Fruit fly (Drosophila melanogaster) Kc167 (cell line): ENCODE data around the gene pug.

Experiments
- Myc ChIP-seq: fragments of >200 bp; optimal IDR thresholded peaks from 2 replicates; lab custom pipeline; 2017; ENCODE audit warnings: missing external identifiers
- Sin3A ChIP-seq: fragments of >200 bp; optimal IDR thresholded peaks from 2 replicates; lab custom pipeline; 2018; ENCODE audit warnings: missing external identifiers
- h ChIP-seq: fragments of >200 bp; optimal IDR thresholded peaks from 3 replicates; lab custom pipeline; 2018; ENCODE audit warnings: missing external identifiers
- psq ChIP-seq: fragments of >200 bp; optimal IDR thresholded peaks from 2 replicates; lab custom pipeline; 2017; ENCODE audit warnings: missing external identifiers
- ttk ChIP-seq: sonication (Bioruptor generic); optimal IDR thresholded peaks from 2 replicates; lab custom pipeline; 2017; ENCODE audit warnings: missing external identifiers

DNA sequence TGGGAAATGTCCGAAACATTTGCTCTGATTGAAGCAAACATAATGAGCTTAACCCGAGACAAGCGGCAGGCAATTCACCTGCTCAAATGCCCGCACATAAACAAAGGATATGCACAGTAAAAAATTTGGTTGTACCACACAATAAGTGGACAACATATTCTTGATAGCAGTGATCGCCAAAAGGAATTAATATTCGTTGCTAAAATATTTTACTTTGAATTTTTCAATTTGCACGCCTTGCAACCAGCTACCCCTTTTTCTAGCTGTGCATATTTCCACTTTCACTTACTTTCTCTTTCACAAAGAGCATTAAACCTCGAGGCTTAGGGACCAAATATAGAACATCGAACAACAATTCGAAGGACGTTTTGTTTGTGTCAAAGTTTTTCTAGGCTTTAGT is 51.3 kb downstream of the pug start:
- no peak for TF ChIP-seq h (lab: Kevin White, UChicago)
- TF ChIP-seq Sin3A (lab: Kevin White, UChicago), result no peak
- no peak for TF ChIP-seq psq (lab: Kevin White, UChicago)
- TF ChIP-seq Myc (lab: Kevin White, UChicago), result no peak
- no peak for TF ChIP-seq ttk
